Fruit fly (Drosophila melanogaster) whole organism, embryonic: Measurements from ENCODE around the gene Sirup.

Experiments used
- ATbp ChIP-seq: fragments of 200-800 bp; sonication (Bioruptor generic); optimal IDR thresholded peaks from 2 replicates; lab custom pipeline; 2017; ENCODE audit warnings: missing biosample characterization, mild to moderate bottlenecking, missing genetic modification characterization, missing genetic modification reagents
- Asciz ChIP-seq: fragments of 200-800 bp; sonication (Bioruptor generic); optimal IDR thresholded peaks from 2 replicates; lab custom pipeline; 2017; ENCODE audit warnings: missing biosample characterization, mild to moderate bottlenecking, missing genetic modification characterization, missing genetic modification reagents
- Blimp-1 ChIP-seq: fragments of 200-800 bp; sonication (Bioruptor generic); optimal IDR thresholded peaks from 3 replicates; lab custom pipeline; 2018; ENCODE audit warnings: missing biosample characterization, missing genetic modification characterization, mild to moderate bottlenecking, moderate library complexity, missing genetic modification reagents
- CG10209 ChIP-seq: fragments of 200-800 bp; sonication (Bioruptor generic); optimal IDR thresholded peaks from 3 replicates; lab custom pipeline; 2017; ENCODE audit warnings: missing biosample characterization, mild to moderate bottlenecking, missing genetic modification characterization, missing genetic modification reagents
- CG13287 ChIP-seq: fragments of 200-800 bp; sonication (Bioruptor generic); IDR thresholded peaks from 2 replicates; pipeline ENCODE4 v1.3.6; 2022; ENCODE audit warnings: missing biosample characterization, missing genetic modification characterization; ENCODE audit not compliant: partially characterized antibody
- CG15601 ChIP-seq: fragments of 200-800 bp; sonication (Bioruptor generic); optimal IDR thresholded peaks from 3 replicates; lab custom pipeline; 2019; ENCODE audit warnings: missing biosample characterization, mild to moderate bottlenecking, missing genetic modification characterization, moderate library complexity
- CG17361 ChIP-seq: fragments of 200-800 bp; sonication (Bioruptor generic); IDR thresholded peaks from 3 replicates; pipeline ENCODE4 v1.3.6; 2022; ENCODE audit warnings: missing biosample characterization, missing genetic modification characterization
- CG1832 ChIP-seq: fragments of 200-800 bp; sonication (Bioruptor generic); optimal IDR thresholded peaks from 2 replicates; lab custom pipeline; 2017; ENCODE audit warnings: missing biosample characterization, mild to moderate bottlenecking, missing genetic modification characterization, inconsistent platforms
- CG18476 ChIP-seq: fragments of 200-800 bp; sonication (Bioruptor generic); optimal IDR thresholded peaks from 2 replicates; lab custom pipeline; 2016; ENCODE audit warnings: missing biosample characterization, mild to moderate bottlenecking, missing genetic modification characterization
- CG18619 ChIP-seq: fragments of 200-800 bp; sonication (Bioruptor generic); optimal IDR thresholded peaks from 3 replicates; lab custom pipeline; 2017; ENCODE audit warnings: missing biosample characterization, mild to moderate bottlenecking, missing genetic modification characterization
- CG5180 ChIP-seq: fragments of 200-800 bp; sonication (Bioruptor generic); optimal IDR thresholded peaks from 3 replicates; lab custom pipeline; 2017; ENCODE audit warnings: missing biosample characterization, missing genetic modification characterization, mild to moderate bottlenecking, moderate library complexity, missing genetic modification reagents
- CG7556 ChIP-seq: fragments of 200-800 bp; sonication (Bioruptor generic); optimal IDR thresholded peaks from 2 replicates; lab custom pipeline; 2017; ENCODE audit warnings: missing biosample characterization, mild to moderate bottlenecking, missing genetic modification characterization
- CG8388 ChIP-seq: fragments of 200-800 bp; sonication (Bioruptor generic); optimal IDR thresholded peaks from 2 replicates; lab custom pipeline; 2019; ENCODE audit warnings: missing biosample characterization, mild to moderate bottlenecking, missing genetic modification characterization, moderate library complexity
- CG8924 ChIP-seq: fragments of 200-800 bp; optimal IDR thresholded peaks from 3 replicates; lab custom pipeline; 2019; ENCODE audit warnings: missing biosample characterization, mild to moderate bottlenecking, missing genetic modification characterization, moderate library complexity
- CG9727 ChIP-seq: fragments of 200-800 bp; sonication (Bioruptor generic); optimal IDR thresholded peaks from 3 replicates; lab custom pipeline; 2017; ENCODE audit warnings: missing biosample characterization, mild to moderate bottlenecking, missing genetic modification characterization
- CG9797 ChIP-seq: fragments of 200-800 bp; sonication (Bioruptor generic); optimal IDR thresholded peaks from 3 replicates; lab custom pipeline; 2018; ENCODE audit warnings: missing biosample characterization, mild to moderate bottlenecking, missing genetic modification characterization
- CG9932 ChIP-seq: fragments of 200-800 bp; sonication (Bioruptor generic); IDR thresholded peaks from 2 replicates; pipeline ENCODE4 v1.3.6; 2022; ENCODE audit warnings: missing biosample characterization, missing genetic modification characterization
- CTCF ChIP-seq: fragments of 200-800 bp; sonication (Bioruptor generic); optimal IDR thresholded peaks from 2 replicates; lab custom pipeline; 2017; ENCODE audit warnings: missing biosample characterization, mild to moderate bottlenecking, missing genetic modification characterization, moderate library complexity
- Camta ChIP-seq: fragments of 200-800 bp; sonication (Bioruptor generic); optimal IDR thresholded peaks from 2 replicates; lab custom pipeline; 2016; ENCODE audit warnings: missing biosample characterization, missing genetic modification characterization
- CoRest ChIP-seq: fragments of 200-800 bp; sonication (Bioruptor generic); optimal IDR thresholded peaks from 3 replicates; lab custom pipeline; 2018; ENCODE audit warnings: missing biosample characterization, mild to moderate bottlenecking, missing genetic modification characterization, moderate library complexity
- Fer2 ChIP-seq: fragments of 200-800 bp; sonication (Bioruptor generic); optimal IDR thresholded peaks from 2 replicates; lab custom pipeline; 2018; ENCODE audit warnings: missing biosample characterization, mild to moderate bottlenecking, missing genetic modification characterization, moderate library complexity
- Fer3 ChIP-seq: fragments of 200-800 bp; sonication (Bioruptor generic); optimal IDR thresholded peaks from 2 replicates; lab custom pipeline; 2018; ENCODE audit warnings: missing biosample characterization, mild to moderate bottlenecking, missing genetic modification characterization, moderate library complexity
- HmgZ ChIP-seq: fragments of 200-800 bp; sonication (Bioruptor generic); optimal IDR thresholded peaks from 2 replicates; lab custom pipeline; 2018; ENCODE audit warnings: missing biosample characterization, mild to moderate bottlenecking, missing genetic modification characterization
- Hr51 ChIP-seq, 2 experiments: fragments of 200-800 bp; sonication (Bioruptor generic); optimal IDR thresholded peaks; 2 replicates in 1 of 2; 3 replicates in 1 of 2; lab custom pipeline; 2016 to 2018; ENCODE audit warnings: missing biosample characterization in 2 of 2, missing genetic modification characterization in 2 of 2, mild to moderate bottlenecking in 1 of 2, moderate library complexity in 1 of 2
- Hsf ChIP-seq: fragments of 200-800 bp; sonication (Bioruptor generic); optimal IDR thresholded peaks from 3 replicates; lab custom pipeline; 2016; ENCODE audit warnings: missing biosample characterization, missing genetic modification characterization
- Lhr ChIP-seq: fragments of 200-800 bp; sonication (Bioruptor generic); optimal IDR thresholded peaks from 3 replicates; lab custom pipeline; 2017; ENCODE audit warnings: mild to moderate bottlenecking, missing biosample characterization, missing genetic modification reagents, missing genetic modification characterization
- Mrtf ChIP-seq: fragments of 200-800 bp; sonication (Bioruptor generic); IDR thresholded peaks from 3 replicates; pipeline ENCODE4 v1.3.6; 2022; ENCODE audit warnings: missing biosample characterization, missing genetic modification characterization
- NFAT ChIP-seq: fragments of 200-800 bp; sonication (Bioruptor generic); IDR thresholded peaks from 2 replicates; pipeline ENCODE4 v1.3.6; 2022; ENCODE audit warnings: missing biosample characterization, missing genetic modification characterization
- NfI ChIP-seq: fragments of 200-800 bp; sonication (Bioruptor generic); optimal IDR thresholded peaks from 3 replicates; lab custom pipeline; 2018; ENCODE audit warnings: missing biosample characterization, mild to moderate bottlenecking, missing genetic modification characterization, moderate library complexity
- Oli ChIP-seq: fragments of 200-800 bp; sonication (Bioruptor generic); optimal IDR thresholded peaks from 2 replicates; lab custom pipeline; 2018; ENCODE audit warnings: missing biosample characterization, mild to moderate bottlenecking, missing genetic modification characterization, moderate library complexity
- Ptx1 ChIP-seq: fragments of 200-800 bp; sonication (Bioruptor generic); IDR thresholded peaks from 2 replicates; pipeline ENCODE4 v1.3.6; 2022; ENCODE audit warnings: missing biosample characterization, missing genetic modification characterization
- Sox102F ChIP-seq: fragments of 200-800 bp; sonication (Bioruptor generic); optimal IDR thresholded peaks from 2 replicates; lab custom pipeline; 2018; ENCODE audit warnings: missing biosample characterization, mild to moderate bottlenecking, missing genetic modification characterization, moderate library complexity
- Spps ChIP-seq: fragments of 200-800 bp; sonication (Bioruptor generic); optimal IDR thresholded peaks from 2 replicates; lab custom pipeline; 2018; ENCODE audit warnings: missing biosample characterization, mild to moderate bottlenecking, missing genetic modification characterization
- TFAM ChIP-seq: fragments of 200-800 bp; sonication (Bioruptor generic); optimal IDR thresholded peaks from 2 replicates; lab custom pipeline; 2017; ENCODE audit warnings: missing biosample characterization, missing genetic modification characterization, inconsistent platforms
- az2 ChIP-seq: fragments of 200-800 bp; sonication (Bioruptor generic); optimal IDR thresholded peaks from 3 replicates; lab custom pipeline; 2016; ENCODE audit warnings: missing biosample characterization, missing genetic modification characterization
- bowl ChIP-seq: fragments of 200-800 bp; sonication (Bioruptor generic); IDR thresholded peaks from 2 replicates; pipeline ENCODE4 v1.3.6; 2022; ENCODE audit warnings: missing biosample characterization, missing genetic modification characterization
- croc ChIP-seq: fragments of 200-800 bp; sonication (Bioruptor generic); conservative IDR thresholded peaks from 3 replicates; pipeline ENCODE4 v1.3.6; 2022; ENCODE audit warnings: missing biosample characterization, missing genetic modification characterization
- fd96Cb ChIP-seq: fragments of 200-800 bp; sonication (Bioruptor generic); optimal IDR thresholded peaks from 2 replicates; lab custom pipeline; 2018; ENCODE audit warnings: missing biosample characterization, mild to moderate bottlenecking, missing genetic modification characterization, moderate library complexity
- ftz-f1 ChIP-seq: fragments of 200-800 bp; sonication (Bioruptor generic); optimal IDR thresholded peaks from 2 replicates; lab custom pipeline; 2016; ENCODE audit warnings: missing biosample characterization, missing genetic modification characterization
- inv ChIP-seq: fragments of 200-800 bp; sonication (Bioruptor generic); IDR thresholded peaks from 2 replicates; pipeline ENCODE4 v1.3.6; 2022; ENCODE audit warnings: missing biosample characterization, missing genetic modification characterization; ENCODE audit not compliant: partially characterized antibody
- lmd ChIP-seq: fragments of 200-800 bp; sonication (Bioruptor generic); IDR thresholded peaks from 2 replicates; pipeline ENCODE4 v1.3.6; 2022; ENCODE audit warnings: missing biosample characterization, missing genetic modification characterization
- odd ChIP-seq: fragments of 200-800 bp; sonication (Bioruptor generic); optimal IDR thresholded peaks from 2 replicates; lab custom pipeline; 2017; ENCODE audit warnings: missing biosample characterization, mild to moderate bottlenecking, missing genetic modification characterization
- peb ChIP-seq: fragments of 200-800 bp; sonication (Bioruptor generic); IDR thresholded peaks from 2 replicates; pipeline ENCODE4 v1.3.6; 2022; ENCODE audit warnings: missing biosample characterization, missing genetic modification characterization
- row ChIP-seq: fragments of 200-800 bp; sonication (Bioruptor generic); IDR thresholded peaks from 3 replicates; pipeline ENCODE4 v1.3.6; 2022; ENCODE audit warnings: missing biosample characterization, missing genetic modification characterization
- sqz ChIP-seq: fragments of 200-800 bp; sonication (Bioruptor generic); optimal IDR thresholded peaks from 3 replicates; lab custom pipeline; 2018; ENCODE audit warnings: missing biosample characterization, mild to moderate bottlenecking, missing genetic modification characterization
- ttk ChIP-seq: fragments of 200-800 bp; sonication (Bioruptor generic); IDR thresholded peaks from 2 replicates; pipeline ENCODE4 v2.1.2; 2022; ENCODE audit warnings: missing biosample characterization, missing genetic modification characterization
- wek ChIP-seq: fragments of 200-800 bp; sonication (Bioruptor generic); optimal IDR thresholded peaks from 3 replicates; lab custom pipeline; 2018; ENCODE audit warnings: missing biosample characterization, mild to moderate bottlenecking, missing genetic modification characterization, moderate library complexity
- yki ChIP-seq: fragments of >200 bp; optimal IDR thresholded peaks from 3 replicates; lab custom pipeline; 2018

Gene Sirup

DNA sequence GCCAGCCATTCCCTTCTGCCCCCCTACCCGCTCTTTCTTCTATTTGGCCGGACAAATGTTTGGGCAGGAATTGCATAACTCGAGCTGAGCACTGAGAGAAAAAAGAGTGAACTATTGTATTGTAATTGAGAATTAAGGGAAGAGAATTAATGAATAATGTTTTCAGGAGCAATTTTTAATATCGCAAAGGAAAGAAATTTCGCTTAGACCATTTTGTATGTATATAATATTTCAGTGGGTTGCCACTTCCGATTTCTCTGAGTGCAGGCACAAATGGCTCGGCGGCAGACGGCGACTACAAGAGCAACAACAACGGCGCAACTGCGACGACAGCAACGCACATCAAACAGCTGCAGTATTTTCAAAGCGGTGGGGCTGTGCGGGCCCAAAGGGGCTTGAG lies 34.1 kb upstream of the Sirup start (continued):
- peak; percentile 73 for TF ChIP-seq Asciz (GFP tag; lab: Kevin White, UChicago)
- peak; percentile 9 for TF ChIP-seq CG18476 (GFP tag; lab: Kevin White, UChicago)
- TF ChIP-seq HmgZ (tag; lab: Kevin White, UChicago) = peak; percentile 11
- TF ChIP-seq CG9932 (GFP tag; lab: Robert Waterston, UW) = peak; percentile 30; the same call in 1 of the 2 replicates
- TF ChIP-seq Camta (GFP tag; lab: Kevin White, UChicago) = peak; percentile 75
- peak; percentile 41 for TF ChIP-seq Fer3 (tag; lab: Kevin White, UChicago)
- TF ChIP-seq CoRest = peak; percentile 72
- peak; percentile 86 for TF ChIP-seq Oli (tag; lab: Kevin White, UChicago)
- peak; percentile 58 for TF ChIP-seq CG5180 (GFP tag; lab: Kevin White, UChicago)
- peak; percentile 56 for TF ChIP-seq odd (GFP tag; lab: Kevin White, UChicago)
- TF ChIP-seq CG18619 (GFP tag; lab: Kevin White, UChicago) = peak; percentile 46
- TF ChIP-seq CG1832 = no peak
- TF ChIP-seq bowl (GFP tag; lab: Robert Waterston, UW) = peak; percentile 74; the same call in 1 of the 2 replicates

DNA sequence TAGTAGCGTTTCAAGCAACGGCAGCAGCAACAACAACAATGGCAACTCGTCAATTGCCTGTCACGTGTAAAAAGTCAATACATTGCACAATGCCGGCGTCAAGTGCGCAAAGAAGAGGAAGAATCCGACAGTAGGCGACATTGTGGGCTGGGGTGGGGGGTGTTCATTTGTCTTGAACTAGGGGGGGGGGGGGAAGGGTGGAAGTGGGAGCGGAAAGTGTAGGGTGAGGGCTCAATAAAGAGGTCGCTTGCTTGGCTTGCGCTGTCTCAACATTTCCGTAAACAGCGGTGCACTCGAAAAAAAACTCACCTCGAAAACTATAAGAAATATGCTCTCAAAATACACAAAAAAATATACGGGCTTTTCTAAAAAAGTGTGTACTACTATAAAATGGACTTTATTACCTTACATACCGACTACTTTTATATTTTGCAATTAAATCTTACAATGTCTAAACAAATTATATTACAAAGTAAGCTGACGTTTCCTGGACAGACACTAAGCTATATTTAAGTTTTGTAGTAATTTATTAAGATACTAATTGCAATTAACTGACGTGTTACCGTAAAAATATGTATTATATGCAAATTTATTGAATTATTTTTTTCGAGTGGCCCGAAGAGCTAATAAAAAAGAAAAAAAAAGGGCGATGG lies 32.7 kb upstream of the Sirup start:
- TF ChIP-seq Hr51 (GFP tag; optimal IDR thresholded peaks at IDR 0.05; lab: Kevin White, UChicago) (peak in 1 of 2 experiments; percentile 65), CG9797 (GFP tag; lab: Kevin White, UChicago) (no peak), CG8924 (tag; lab: Kevin White, UChicago) (peak; percentile 5), CG7556 (GFP tag; lab: Kevin White, UChicago) (peak; percentile 32), CG9727 (GFP tag; lab: Kevin White, UChicago) (peak; percentile 3), CTCF (GFP tag; lab: Kevin White, UChicago) (no peak), peb (GFP tag; lab: Robert Waterston, UW) (no peak), Fer2 (no peak), Spps (tag; lab: Kevin White, UChicago) (peak; percentile 12), Ptx1 (GFP tag; lab: Robert Waterston, UW) (no peak), inv (GFP tag; lab: Robert Waterston, UW) (no peak), Sox102F (GFP tag; lab: Kevin White, UChicago) (peak; percentile 65), az2 (GFP tag; lab: Kevin White, UChicago) (peak; percentile 25), Mrtf (GFP tag; lab: Robert Waterston, UW) (no peak), CG13287 (GFP tag; lab: Robert Waterston, UW) (no peak), CG8388 (GFP tag; lab: Kevin White, UChicago) (peak; percentile 25), wek (GFP tag; lab: Kevin White, UChicago) (no peak), Asciz (GFP tag; lab: Kevin White, UChicago) (peak; percentile 51), Hsf (GFP tag; lab: Kevin White, UChicago) (no peak), row (GFP tag; lab: Robert Waterston, UW) (peak; percentile 21; the same call in 1 of the 3 replicates), CG10209 (peak; percentile 32), ftz-f1 (GFP tag; lab: Kevin White, UChicago) (no peak), lmd (GFP tag; lab: Robert Waterston, UW) (peak; percentile 45; the same call in 1 of the 2 replicates), Blimp-1 (peak; percentile 63), ATbp (GFP tag; lab: Kevin White, UChicago) (peak; percentile 16), Lhr (no peak), CG17361 (GFP tag; lab: Robert Waterston, UW) (peak; percentile 76; the same call in 2 of the 3 replicates), ttk (GFP tag; lab: Robert Waterston, UW) (0 out of 2 replicates have a peak, but pooled peaks have one; percentile 6), croc (GFP tag; lab: Robert Waterston, UW) (no peak; the same call in 2 of the 3 replicates), fd96Cb (peak; percentile 57), NFAT (GFP tag; lab: Robert Waterston, UW) (no peak), NfI (GFP tag; lab: Kevin White, UChicago) (no peak), CG15601 (peak; percentile 31), yki (lab: Kevin White, UChicago) (no peak), TFAM (GFP tag; lab: Kevin White, UChicago) (no peak), sqz (GFP tag; lab: Kevin White, UChicago) (peak; percentile 77)
